Fruit fly (Drosophila melanogaster) whole organism, embryonic: ENCODE measurements around the gene CG18258.
A peak's percentile ranks its signal among the peaks of the same experiment; 100 is the strongest.

Source experiments
- Aef1 ChIP-seq: fragments of 200-800 bp; sonication (Bioruptor generic); IDR thresholded peaks from 3 replicates; pipeline ENCODE4 v1.3.6; 2022; ENCODE audit warnings: missing biosample characterization, missing genetic modification characterization
- Atf6 ChIP-seq: fragments of 200-800 bp; sonication (Bioruptor generic); IDR thresholded peaks from 2 replicates; pipeline ENCODE4 v1.3.6; 2022; ENCODE audit warnings: missing biosample characterization, missing genetic modification characterization
- Blimp-1 ChIP-seq: fragments of 200-800 bp; sonication (Bioruptor generic); optimal IDR thresholded peaks from 3 replicates; lab custom pipeline; 2018; ENCODE audit warnings: missing biosample characterization, missing genetic modification characterization, mild to moderate bottlenecking, moderate library complexity, missing genetic modification reagents
- BtbVII ChIP-seq: fragments of 200-800 bp; sonication (Bioruptor generic); optimal IDR thresholded peaks from 3 replicates; lab custom pipeline; 2017; ENCODE audit warnings: missing biosample characterization, mild to moderate bottlenecking, missing genetic modification characterization
- CG10209 ChIP-seq: fragments of 200-800 bp; sonication (Bioruptor generic); optimal IDR thresholded peaks from 3 replicates; lab custom pipeline; 2017; ENCODE audit warnings: missing biosample characterization, mild to moderate bottlenecking, missing genetic modification characterization, missing genetic modification reagents
- CG11093 ChIP-seq: fragments of 200-800 bp; sonication (Bioruptor generic); IDR thresholded peaks from 3 replicates; pipeline ENCODE4 v1.3.6; 2022; ENCODE audit warnings: missing biosample characterization, missing genetic modification characterization
- CG1233 ChIP-seq: fragments of 200-800 bp; sonication (Bioruptor generic); optimal IDR thresholded peaks from 4 replicates; lab custom pipeline; 2018; ENCODE audit warnings: missing biosample characterization, mild to moderate bottlenecking, missing genetic modification characterization
- CG14441 ChIP-seq: fragments of 200-800 bp; sonication (Bioruptor generic); IDR thresholded peaks from 2 replicates; pipeline ENCODE4 v1.3.6; 2022; ENCODE audit warnings: missing biosample characterization, missing genetic modification characterization
- CG15479 ChIP-seq: fragments of 200-800 bp; sonication (Bioruptor generic); optimal IDR thresholded peaks from 3 replicates; lab custom pipeline; 2019; ENCODE audit warnings: missing biosample characterization, mild to moderate bottlenecking, missing genetic modification characterization, moderate library complexity
- CG17359 ChIP-seq: fragments of 200-800 bp; sonication (Bioruptor generic); optimal IDR thresholded peaks from 3 replicates; lab custom pipeline; 2018; ENCODE audit warnings: missing biosample characterization, mild to moderate bottlenecking, missing genetic modification characterization, moderate library complexity
- CG17361 ChIP-seq: fragments of 200-800 bp; sonication (Bioruptor generic); IDR thresholded peaks from 3 replicates; pipeline ENCODE4 v1.3.6; 2022; ENCODE audit warnings: missing biosample characterization, missing genetic modification characterization
- CG18764 ChIP-seq: fragments of 200-800 bp; sonication (Bioruptor generic); optimal IDR thresholded peaks from 3 replicates; lab custom pipeline; 2016; ENCODE audit warnings: missing biosample characterization, missing genetic modification characterization
- CG32532 ChIP-seq: fragments of 200-800 bp; sonication (Bioruptor generic); IDR thresholded peaks from 2 replicates; pipeline ENCODE4 v1.3.6; 2022; ENCODE audit warnings: missing biosample characterization, missing genetic modification characterization
- CG3847 ChIP-seq: fragments of 200-800 bp; sonication (Bioruptor generic); IDR thresholded peaks from 2 replicates; pipeline ENCODE4 v1.3.6; 2022; ENCODE audit warnings: missing biosample characterization, missing genetic modification characterization
- CG6854 ChIP-seq: fragments of 200-800 bp; sonication (Bioruptor generic); optimal IDR thresholded peaks from 3 replicates; lab custom pipeline; 2017; ENCODE audit warnings: missing biosample characterization, mild to moderate bottlenecking, missing genetic modification characterization
- CG8281 ChIP-seq: fragments of 200-800 bp; sonication (Bioruptor generic); optimal IDR thresholded peaks from 2 replicates; lab custom pipeline; 2018; ENCODE audit warnings: missing biosample characterization, mild to moderate bottlenecking, missing genetic modification characterization, moderate library complexity
- D19A ChIP-seq: fragments of 200-800 bp; optimal IDR thresholded peaks from 3 replicates; lab custom pipeline; 2019; ENCODE audit warnings: missing biosample characterization, mild to moderate bottlenecking, missing genetic modification characterization, moderate library complexity
- Fer2 ChIP-seq: fragments of 200-800 bp; sonication (Bioruptor generic); optimal IDR thresholded peaks from 2 replicates; lab custom pipeline; 2018; ENCODE audit warnings: missing biosample characterization, mild to moderate bottlenecking, missing genetic modification characterization, moderate library complexity
- Fer3 ChIP-seq: fragments of 200-800 bp; sonication (Bioruptor generic); optimal IDR thresholded peaks from 2 replicates; lab custom pipeline; 2018; ENCODE audit warnings: missing biosample characterization, mild to moderate bottlenecking, missing genetic modification characterization, moderate library complexity
- HHEX ChIP-seq: fragments of 200-800 bp; sonication (Bioruptor generic); optimal IDR thresholded peaks from 3 replicates; lab custom pipeline; 2017; ENCODE audit warnings: missing biosample characterization, mild to moderate bottlenecking, missing genetic modification characterization, missing genetic modification reagents
- HLH4C ChIP-seq: fragments of 200-800 bp; sonication (Bioruptor generic); IDR thresholded peaks from 3 replicates; pipeline ENCODE4 v1.3.6; 2022; ENCODE audit warnings: missing biosample characterization, missing genetic modification characterization; ENCODE audit not compliant: partially characterized antibody
- Hr51 ChIP-seq, 2 experiments: fragments of 200-800 bp; sonication (Bioruptor generic); optimal IDR thresholded peaks; 2 replicates in 1 of 2; 3 replicates in 1 of 2; lab custom pipeline; 2016 to 2018; ENCODE audit warnings: missing biosample characterization in 2 of 2, missing genetic modification characterization in 2 of 2, mild to moderate bottlenecking in 1 of 2, moderate library complexity in 1 of 2
- Lim3 ChIP-seq: fragments of 200-800 bp; sonication (Bioruptor generic); IDR thresholded peaks from 2 replicates; pipeline ENCODE4 v1.3.6; 2022; ENCODE audit warnings: missing biosample characterization, missing genetic modification characterization
- NC2α ChIP-seq: fragments of 200-800 bp; sonication (Bioruptor generic); optimal IDR thresholded peaks from 2 replicates; lab custom pipeline; 2016; ENCODE audit warnings: missing biosample characterization, missing genetic modification characterization
- Optix ChIP-seq: fragments of 200-800 bp; sonication (Bioruptor generic); IDR thresholded peaks from 3 replicates; pipeline ENCODE4 v1.3.6; 2022; ENCODE audit warnings: missing biosample characterization, missing genetic modification characterization
- Rx ChIP-seq: fragments of 200-800 bp; sonication (Bioruptor generic); IDR thresholded peaks from 2 replicates; pipeline ENCODE4 v1.3.6; 2022; ENCODE audit warnings: missing biosample characterization, missing genetic modification characterization
- Sox100B ChIP-seq: fragments of 200-800 bp; sonication (Bioruptor generic); optimal IDR thresholded peaks from 3 replicates; lab custom pipeline; 2018; ENCODE audit warnings: missing biosample characterization, mild to moderate bottlenecking, missing genetic modification characterization
- Xrp1 ChIP-seq: fragments of 200-800 bp; sonication (Bioruptor generic); IDR thresholded peaks from 2 replicates; pipeline ENCODE4 v1.3.6; 2022; ENCODE audit warnings: missing biosample characterization, missing genetic modification characterization
- abd-A ChIP-seq: fragments of 200-800 bp; sonication (Bioruptor generic); optimal IDR thresholded peaks from 3 replicates; lab custom pipeline; 2019; ENCODE audit warnings: missing biosample characterization, mild to moderate bottlenecking, missing genetic modification characterization, moderate library complexity
- aop ChIP-seq: fragments of 200-800 bp; sonication (Bioruptor generic); IDR thresholded peaks from 2 replicates; pipeline ENCODE4 v1.3.6; 2022; ENCODE audit warnings: missing biosample characterization, missing genetic modification characterization
- cas ChIP-seq: fragments of 200-800 bp; sonication (Bioruptor generic); IDR thresholded peaks from 2 replicates; pipeline ENCODE4 v1.3.6; 2022; ENCODE audit warnings: missing biosample characterization, missing genetic modification characterization
- dan ChIP-seq: fragments of 200-800 bp; sonication (Bioruptor generic); IDR thresholded peaks from 2 replicates; pipeline ENCODE4 v1.3.6; 2022; ENCODE audit warnings: missing biosample characterization, missing genetic modification characterization
- dimm ChIP-seq: fragments of 200-800 bp; sonication (Bioruptor generic); IDR thresholded peaks from 2 replicates; pipeline ENCODE4 v1.3.6; 2022; ENCODE audit warnings: missing biosample characterization, missing genetic modification characterization
- emc ChIP-seq: fragments of 200-800 bp; sonication (Bioruptor generic); optimal IDR thresholded peaks from 2 replicates; lab custom pipeline; 2016; ENCODE audit warnings: missing biosample characterization, missing genetic modification characterization
- eyg ChIP-seq: fragments of 200-800 bp; sonication (Bioruptor generic); optimal IDR thresholded peaks from 3 replicates; lab custom pipeline; 2016; ENCODE audit warnings: missing biosample characterization, missing genetic modification characterization
- fd3F ChIP-seq: fragments of 200-800 bp; sonication (Bioruptor generic); optimal IDR thresholded peaks from 2 replicates; lab custom pipeline; 2018; ENCODE audit warnings: missing biosample characterization, mild to moderate bottlenecking, missing genetic modification characterization, moderate library complexity
- grau ChIP-seq: fragments of 200-800 bp; optimal IDR thresholded peaks from 3 replicates; lab custom pipeline; 2019; ENCODE audit warnings: missing biosample characterization, mild to moderate bottlenecking, missing genetic modification characterization, moderate library complexity
- gro ChIP-seq: fragments of 200-800 bp; sonication (Bioruptor generic); optimal IDR thresholded peaks from 2 replicates; lab custom pipeline; 2016; ENCODE audit warnings: missing biosample characterization, missing genetic modification characterization
- lilli ChIP-seq: fragments of 200-800 bp; sonication (Bioruptor generic); optimal IDR thresholded peaks from 3 replicates; lab custom pipeline; 2016; ENCODE audit warnings: missing biosample characterization, missing genetic modification characterization
- nmo ChIP-seq: fragments of 200-800 bp; sonication (Bioruptor generic); optimal IDR thresholded peaks from 2 replicates; lab custom pipeline; 2018; ENCODE audit warnings: missing biosample characterization, mild to moderate bottlenecking, missing genetic modification characterization, moderate library complexity
- nom ChIP-seq: fragments of 200-800 bp; sonication (Bioruptor generic); optimal IDR thresholded peaks from 2 replicates; lab custom pipeline; 2017; ENCODE audit warnings: missing biosample characterization, missing genetic modification characterization, mild to moderate bottlenecking, moderate library complexity, missing genetic modification reagents
- p53 ChIP-seq: fragments of 200-800 bp; sonication (Bioruptor generic); optimal IDR thresholded peaks from 2 replicates; lab custom pipeline; 2016; ENCODE audit warnings: missing biosample characterization, missing genetic modification characterization
- phol ChIP-seq: fragments of 200-800 bp; sonication (Bioruptor generic); optimal IDR thresholded peaks from 3 replicates; lab custom pipeline; 2018; ENCODE audit warnings: missing biosample characterization, mild to moderate bottlenecking, missing genetic modification characterization, moderate library complexity
- prd ChIP-seq, 3 experiments: fragments of >200 bp in 2 of 3; fragments of 200-800 bp in 1 of 3; sonication (Bioruptor generic) in 1 of 3; optimal IDR thresholded peaks in 2 of 3; IDR thresholded peaks in 1 of 3; 2 replicates in 2 of 3; 3 replicates in 1 of 3; pipeline versions ENCODE4 v1.3.6 to Lab custom; 2017 to 2022; ENCODE audit warnings: missing biosample characterization in 1 of 3, missing genetic modification characterization in 1 of 3
- sna ChIP-seq: fragments of 200-800 bp; sonication (Bioruptor generic); IDR thresholded peaks from 2 replicates; pipeline ENCODE4 v1.3.6; 2022; ENCODE audit warnings: missing biosample characterization, missing genetic modification characterization; ENCODE audit not compliant: partially characterized antibody
- tap ChIP-seq: fragments of 200-800 bp; optimal IDR thresholded peaks from 3 replicates; lab custom pipeline; 2019; ENCODE audit warnings: missing biosample characterization, mild to moderate bottlenecking, missing genetic modification characterization, moderate library complexity
- yki ChIP-seq: fragments of >200 bp; optimal IDR thresholded peaks from 3 replicates; lab custom pipeline; 2018

CG18258 gene

DNA sequence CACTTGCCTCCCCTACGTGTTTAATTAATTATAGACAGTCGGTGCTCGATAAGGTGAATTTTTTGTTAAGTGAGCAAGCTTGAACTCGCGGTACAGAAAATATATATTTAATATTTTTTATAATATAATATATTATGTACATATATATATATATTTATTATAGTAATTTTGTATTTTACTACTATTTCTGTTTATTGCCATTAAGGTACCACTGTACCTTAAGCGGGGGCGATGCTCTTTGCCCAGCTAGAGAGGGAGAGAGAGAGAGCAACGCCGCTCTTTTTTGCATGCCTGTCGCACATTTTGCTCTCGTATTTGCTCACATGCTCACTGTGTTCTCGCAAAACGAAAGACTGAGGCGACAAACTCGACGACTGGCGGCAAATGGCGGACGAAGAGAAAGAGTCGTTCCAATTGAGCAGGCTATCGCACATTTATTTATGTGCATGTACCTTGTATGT is 41.6 kb upstream of the CG18258 start (continued):
- TF ChIP-seq Rx (GFP tag; lab: Robert Waterston, UW) (no peak), Blimp-1 (peak; percentile 2), CG18764 (no peak), CG1233 (peak; percentile 7), aop (GFP tag; lab: Robert Waterston, UW) (no peak), CG17359 (peak; percentile 23), D19A (tag; lab: Kevin White, UChicago) (peak; percentile 33), HHEX (GFP tag; lab: Kevin White, UChicago) (peak; percentile 50), eyg (GFP tag; lab: Kevin White, UChicago) (no peak), Fer2 (peak; percentile 15), Lim3 (GFP tag; lab: Robert Waterston, UW) (no peak), Aef1 (GFP tag; lab: Robert Waterston, UW) (peak; percentile 37; the same call in 1 of the 3 replicates), Xrp1 (GFP tag; lab: Robert Waterston, UW) (peak; percentile 18; the same call in 1 of the 2 replicates), HLH4C (no peak), sna (GFP tag; lab: Robert Waterston, UW) (no peak), CG3847 (peak; percentile 49), yki (no peak), CG8281 (no peak), NC2α (GFP tag; lab: Kevin White, UChicago) (no peak), dimm (no peak), lilli (GFP tag; lab: Kevin White, UChicago) (peak; percentile 1), Atf6 (GFP tag; lab: Robert Waterston, UW) (peak; percentile 40; the same call in 1 of the 2 replicates), CG14441 (GFP tag; lab: Robert Waterston, UW) (peak; percentile 49; the same call in 1 of the 2 replicates), BtbVII (GFP tag; lab: Kevin White, UChicago) (peak; percentile 29), tap (tag; lab: Kevin White, UChicago) (peak; percentile 16), CG15479 (GFP tag; lab: Kevin White, UChicago) (peak; percentile 70), dan (GFP tag; lab: Robert Waterston, UW) (no peak), CG10209 (GFP tag; lab: Kevin White, UChicago) (peak; percentile 39), Hr51 (GFP tag; optimal IDR thresholded peaks at IDR 0.05; lab: Kevin White, UChicago) (peak in 1 of 2 experiments; percentile 64), CG32532 (GFP tag; lab: Robert Waterston, UW) (peak; percentile 77), CG11093 (no peak), Fer3 (tag; lab: Kevin White, UChicago) (peak; percentile 58), emc (GFP tag; lab: Kevin White, UChicago) (no peak), nom (GFP tag; lab: Kevin White, UChicago) (peak; percentile 58), nmo (GFP tag; lab: Kevin White, UChicago) (peak; percentile 25), CG17361 (GFP tag; lab: Robert Waterston, UW) (0 out of 3 replicates have a peak, but pooled peaks have one; percentile 35), phol (peak; percentile 7), p53 (GFP tag; lab: Kevin White, UChicago) (no peak), grau (tag; lab: Kevin White, UChicago) (peak; percentile 90), Sox100B (peak; percentile 28), CG6854 (GFP tag; lab: Kevin White, UChicago) (peak; percentile 57), fd3F (GFP tag; lab: Kevin White, UChicago) (peak; percentile 50), Optix (GFP tag; lab: Robert Waterston, UW) (0 out of 3 replicates have a peak, but pooled peaks have one; percentile 22), cas (GFP tag; lab: Robert Waterston, UW) (0 out of 2 replicates have a peak, but pooled peaks have one; percentile 18), gro (GFP tag; lab: Kevin White, UChicago) (no peak), prd (optimal IDR thresholded peaks at IDR 0.05; lab: Kevin White, UChicago) (no peak), prd (GFP tag; IDR thresholded peaks at IDR 0.05; lab: Robert Waterston, UW) (peak; percentile 74), abd-A (tag; lab: Kevin White, UChicago) (no peak)
